Worm (Caenorhabditis elegans): ENCODE results near the gene F22E5.23.
"Not testable (repeated sequence)": the region's sequence is repeated elsewhere in the genome, so short reads cannot be mapped to it uniquely, and the experiment has no call there.

Gene F22E5.23

DNA sequence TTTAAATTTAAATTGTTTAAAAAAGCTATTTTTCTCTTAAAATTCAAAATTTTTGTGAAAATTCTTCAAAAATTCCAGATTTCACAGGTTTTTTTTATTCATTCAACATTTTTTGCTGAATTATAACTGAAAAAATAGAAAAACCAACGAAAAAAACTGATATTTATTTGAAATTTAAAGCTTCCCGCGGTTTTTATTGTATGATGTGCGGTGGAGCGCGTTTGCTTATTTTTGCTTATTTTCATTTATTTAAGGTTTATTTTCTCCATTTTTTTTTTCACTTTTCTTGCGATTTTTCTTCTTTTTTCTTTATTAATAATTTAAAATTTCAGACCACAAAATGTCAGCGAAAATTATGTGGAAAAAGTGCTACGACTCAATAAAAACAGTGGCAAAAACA, 3.0 kb upstream of the F22E5.23 start, which contains the start of gene F22E5.9:
Gene F22E5.9, plus strand, starts transcription at position 327 of the 400 bp plus-strand sequence.
- peak; percentile 30 for TF ChIP-seq efl-1 (GFP tag; optimal IDR thresholded peaks at IDR 0.05)
- no peak for TF ChIP-seq Y56A3A.18 (GFP tag; IDR thresholded peaks at IDR 0.05)
- peak; percentile 85 for TF ChIP-seq mcd-1 (GFP tag; IDR thresholded peaks at IDR 0.05)
- TF ChIP-seq C17E4.6 (GFP tag; IDR thresholded peaks at IDR 0.05) = no peak
- no peak for TF ChIP-seq lin-35 (GFP tag; optimal IDR thresholded peaks at IDR 0.05)
- peak; percentile 50 for TF ChIP-seq lin-54 (GFP tag; optimal IDR thresholded peaks at IDR 0.05)
- peak; percentile 54 for TF ChIP-seq dpl-1 (GFP tag; optimal IDR thresholded peaks at IDR 0.05)
- TF ChIP-seq nhr-80 (tag; optimal IDR thresholded peaks at IDR 0.05) = no peak

DNA sequence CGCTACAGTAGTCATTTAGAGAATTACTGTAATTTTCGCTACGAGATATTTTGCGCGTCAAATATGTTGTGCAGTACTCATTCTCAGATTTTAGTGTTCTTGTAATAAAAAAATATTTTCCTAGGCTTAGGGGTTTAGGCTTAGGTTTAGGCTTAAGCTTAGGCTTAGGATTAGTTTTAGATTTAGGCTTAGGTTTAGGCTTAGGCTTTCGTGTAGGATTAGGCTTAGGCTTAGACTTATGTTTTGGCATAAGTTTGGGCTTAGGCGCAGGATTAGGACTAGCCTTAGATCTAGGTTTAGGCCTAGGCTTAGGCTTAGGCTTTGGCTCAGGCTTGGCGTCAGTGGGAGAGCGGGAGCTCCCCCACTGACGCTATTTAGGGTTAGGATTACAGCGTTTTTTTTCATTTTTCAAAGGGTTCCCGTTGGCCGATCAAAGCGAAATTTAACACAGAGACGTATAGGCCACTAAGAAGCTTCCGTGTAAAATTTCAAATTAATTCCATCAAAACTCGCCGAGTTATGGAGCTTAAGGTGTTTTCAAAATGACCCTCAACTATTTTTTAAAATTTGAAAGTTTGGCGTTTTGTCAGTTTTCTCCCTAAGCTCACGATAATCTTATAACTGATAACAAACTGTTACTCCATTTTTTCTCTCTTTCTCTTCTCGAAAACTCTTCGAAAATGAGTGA, 1.5 kb upstream of the F22E5.23 start, which contains the start of gene F22E5.8:
Gene F22E5.8, plus strand, starts transcription at position 638 of the 688 bp plus-strand sequence.
- not testable (repeated sequence) for TF ChIP-seq madf-8 (GFP tag; conservative IDR thresholded peaks at IDR 0.05); attf-5 (GFP tag; optimal IDR thresholded peaks at IDR 0.05); chd-7 (tag; optimal IDR thresholded peaks at IDR 0.05)

DNA sequence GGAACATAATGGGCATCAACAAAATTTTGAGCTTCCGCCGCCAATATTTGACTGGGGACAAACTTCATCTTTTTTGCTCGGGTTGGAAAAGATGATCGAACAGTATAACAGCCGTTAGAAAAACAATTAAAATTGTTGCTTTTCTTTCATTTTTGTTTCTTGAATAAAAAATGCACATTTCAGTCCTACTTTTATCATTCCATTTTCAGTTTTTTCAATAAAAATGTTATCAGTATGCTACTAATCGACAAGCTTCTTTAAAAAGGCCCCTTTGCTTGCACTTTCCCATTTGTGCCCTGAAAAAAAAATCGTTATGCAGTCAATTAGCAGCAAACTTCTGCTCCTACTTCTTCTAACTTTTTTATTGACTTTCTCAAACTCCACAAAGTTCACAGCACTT, 695 bp downstream of the F22E5.23 start, which contains the start of gene F22E5.7:
Gene F22E5.7, plus strand, starts transcription at position 301 of the 400 bp plus-strand sequence.
- TF ChIP-seq efl-1 (GFP tag; optimal IDR thresholded peaks at IDR 0.05) (no peak), B0035.1 (tag; optimal IDR thresholded peaks at IDR 0.05) (no peak), tbp1 (GFP tag; optimal IDR thresholded peaks at IDR 0.05) (no peak), F39B2.1 (GFP tag; IDR thresholded peaks at IDR 0.05) (no peak), ceh-91 (GFP tag; IDR thresholded peaks at IDR 0.05) (no peak), ztf-25 (GFP tag; IDR thresholded peaks at IDR 0.05) (no peak), aptf-3 (GFP tag; IDR thresholded peaks at IDR 0.05) (no peak), attf-6 (GFP tag; IDR thresholded peaks at IDR 0.05) (no peak), ztf-22 (GFP tag; optimal IDR thresholded peaks at IDR 0.05) (no peak), T26A5.8 (tag; optimal IDR thresholded peaks at IDR 0.05) (no peak), let-526 (GFP tag; IDR thresholded peaks at IDR 0.05) (no peak), F37B4.10 (GFP tag; IDR thresholded peaks at IDR 0.05) (no peak), F23B12.7 (tag; optimal IDR thresholded peaks at IDR 0.05; ENCODE audit: insufficient read depth) (no peak)

DNA sequence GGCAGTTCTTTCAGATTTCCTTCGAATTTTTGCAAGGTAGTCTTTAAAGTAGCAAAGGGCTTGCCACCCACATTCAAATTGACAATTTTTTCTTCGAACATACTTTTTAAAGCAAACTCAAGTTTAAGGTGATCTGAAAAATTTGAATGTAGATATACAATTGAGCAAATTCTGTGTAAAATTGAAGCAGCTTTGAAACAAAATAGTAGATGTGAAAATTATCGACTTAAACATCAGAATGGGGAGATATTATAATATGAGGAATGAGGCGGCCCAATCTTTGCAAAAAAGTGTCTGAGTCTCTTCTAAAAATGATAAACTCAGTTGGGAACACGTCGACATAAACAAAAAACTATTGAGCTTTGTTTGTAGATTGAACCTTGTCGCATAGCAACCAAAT, 3.4 kb downstream of the F22E5.23 start, which contains the start of gene F22E5.11:
Gene F22E5.11, minus strand, starts transcription at position 101 of the 400 bp plus-strand sequence.
- no peak for TF ChIP-seq cebp-2 (GFP tag; IDR thresholded peaks at IDR 0.05)
- no peak for TF ChIP-seq die-1 (tag; optimal IDR thresholded peaks at IDR 0.05)
- TF ChIP-seq egl-18 (GFP tag; IDR thresholded peaks at IDR 0.05) = no peak
- TF ChIP-seq bed-1 (GFP tag; IDR thresholded peaks at IDR 0.05) = no peak
- no peak for TF ChIP-seq nfya-2 (GFP tag; IDR thresholded peaks at IDR 0.05)
- TF ChIP-seq mcd-1 (GFP tag; IDR thresholded peaks at IDR 0.05) = no peak
- TF ChIP-seq attf-6 (GFP tag; IDR thresholded peaks at IDR 0.05) = no peak
- no peak for TF ChIP-seq egrh-3 (GFP tag; IDR thresholded peaks at IDR 0.05)
- no peak for TF ChIP-seq sea-2 (GFP tag; IDR thresholded peaks at IDR 0.05)
- no peak for TF ChIP-seq F52B5.7 (tag; optimal IDR thresholded peaks at IDR 0.05)
- TF ChIP-seq B0019.2 (GFP tag; conservative IDR thresholded peaks at IDR 0.05) = no peak
- no peak for TF ChIP-seq F57A8.1 (GFP tag; optimal IDR thresholded peaks at IDR 0.05)
- TF ChIP-seq snpc-4 (GFP tag; optimal IDR thresholded peaks at IDR 0.05) = no peak
- no peak for TF ChIP-seq snpc-4 (tag; optimal IDR thresholded peaks at IDR 0.05)
- TF ChIP-seq mes-4 (tag; optimal IDR thresholded peaks at IDR 0.05) = no peak
- no peak for TF ChIP-seq egl-44 (GFP tag; IDR thresholded peaks at IDR 0.05)

All from whole organism, young adult.